Worm (Caenorhabditis elegans) whole organism, L2 larva: Measurements from ENCODE around the gene Y38E10A.14.

Source experiments
- ama-1 ChIP-seq: fragments of 150-350 bp; optimal IDR thresholded peaks from 2 replicates; lab custom pipeline; 2018; ENCODE audit warnings: inconsistent platforms
- elt-1 ChIP-seq: fragments of 150-350 bp; optimal IDR thresholded peaks from 2 replicates; lab custom pipeline; 2014; ENCODE audit warnings: missing biosample characterization, missing genetic modification characterization
- lin-39 ChIP-seq: fragments of 150-350 bp; optimal IDR thresholded peaks from 2 replicates; lab custom pipeline; 2014; ENCODE audit warnings: missing biosample characterization, missing genetic modification reagents, missing genetic modification characterization
- mdl-1 ChIP-seq, 2 experiments: fragments of 150-350 bp in 1 of 2; sonication (generic microtip) in 1 of 2; optimal IDR thresholded peaks; 2 replicates each; lab custom pipeline; 2017; ENCODE audit warnings: missing biosample characterization in 2 of 2, missing genetic modification characterization in 2 of 2
- nhr-10 ChIP-seq: sonication (generic microtip); optimal IDR thresholded peaks from 2 replicates; lab custom pipeline; 2017; ENCODE audit warnings: missing biosample characterization, missing genetic modification characterization
- nhr-23 ChIP-seq: fragments of 150-350 bp; optimal IDR thresholded peaks from 2 replicates; lab custom pipeline; 2014; ENCODE audit warnings: missing biosample characterization, missing genetic modification reagents, missing genetic modification characterization
- nhr-237 ChIP-seq: fragments of 150-350 bp; optimal IDR thresholded peaks from 2 replicates; lab custom pipeline; 2014; ENCODE audit warnings: missing biosample characterization, missing genetic modification characterization
- nhr-6 ChIP-seq: fragments of 150-350 bp; optimal IDR thresholded peaks from 2 replicates; lab custom pipeline; 2014; ENCODE audit warnings: missing biosample characterization, missing genetic modification characterization
- ztf-11 ChIP-seq: sonication (generic microtip); optimal IDR thresholded peaks from 2 replicates; lab custom pipeline; 2017; ENCODE audit warnings: missing biosample characterization, missing genetic modification characterization

DNA sequence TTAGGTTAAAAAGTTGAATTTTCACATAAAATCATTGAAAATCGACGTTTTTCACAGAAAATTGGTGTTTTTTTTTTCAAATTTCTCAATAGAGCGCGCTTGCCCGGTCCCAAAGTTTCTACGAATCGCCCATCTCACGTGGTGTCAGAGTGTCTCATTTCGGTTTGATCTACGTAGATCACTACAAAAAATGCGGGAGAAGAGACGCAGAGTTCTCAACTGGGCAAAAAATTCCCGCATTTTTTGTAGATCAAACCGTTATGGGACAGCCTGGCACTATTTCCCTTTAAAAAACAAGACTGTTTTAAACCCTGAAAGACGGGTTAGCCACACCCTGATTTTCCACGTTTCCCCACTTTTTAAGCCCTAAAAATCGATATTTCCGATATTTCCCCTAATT is 47.6 kb upstream of the Y38E10A.14 start:
- TF ChIP-seq nhr-23 (tag; lab: Kevin White, UChicago) (no peak), ama-1 (lab: Kevin White, UChicago) (no peak), ztf-11 (tag; lab: Kevin White, UChicago) (no peak), nhr-6 (no peak), mdl-1 (tag; optimal IDR thresholded peaks at IDR 0.05; lab: Kevin White, UChicago) (no peak), nhr-237 (tag; lab: Kevin White, UChicago) (no peak), elt-1 (tag; lab: Kevin White, UChicago) (no peak), lin-39 (tag; lab: Kevin White, UChicago) (no peak), nhr-10 (tag; lab: Kevin White, UChicago) (no peak)
